Worm (Caenorhabditis elegans) whole organism, L3 larva: ENCODE results near the gene R04D3.3.

Source experiments
- ama-1 ChIP-seq: fragments of 150-350 bp; optimal IDR thresholded peaks from 2 replicates; lab custom pipeline; 2018
- mml-1 ChIP-seq: fragments of 150-350 bp; sonication (generic microtip); optimal IDR thresholded peaks from 3 replicates; lab custom pipeline; 2014; ENCODE audit warnings: missing biosample characterization, missing genetic modification characterization
- nhr-28 ChIP-seq: fragments of 150-350 bp; optimal IDR thresholded peaks from 2 replicates; lab custom pipeline; 2014; ENCODE audit warnings: missing biosample characterization, missing genetic modification characterization
- nhr-77 ChIP-seq: fragments of 150-350 bp; optimal IDR thresholded peaks from 2 replicates; lab custom pipeline; 2014; ENCODE audit warnings: missing biosample characterization, missing genetic modification characterization

DNA sequence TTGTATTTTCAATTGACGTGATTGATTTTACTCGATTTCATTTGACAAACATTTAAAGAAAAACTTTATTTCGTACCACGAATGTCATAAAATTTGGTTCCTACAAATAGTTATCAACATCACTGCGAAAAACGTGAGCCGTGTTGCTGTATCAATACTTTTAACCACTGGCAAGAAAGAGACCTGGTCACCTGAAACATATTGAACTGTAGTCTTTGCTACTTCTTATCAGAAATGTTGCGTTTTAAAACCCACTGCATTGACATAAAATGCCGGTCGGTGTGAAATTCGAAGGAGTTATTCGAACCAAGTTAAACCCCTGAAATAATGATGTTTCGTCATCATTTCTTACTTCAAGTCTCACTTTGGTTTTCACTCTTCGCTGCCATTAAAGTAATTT, 42.8 kb downstream of the R04D3.3 start:
- TF ChIP-seq ama-1 (lab: Kevin White, UChicago), result no peak
- TF ChIP-seq nhr-28, result no peak
- TF ChIP-seq nhr-77 (tag; lab: Kevin White, UChicago), result no peak
- no peak for TF ChIP-seq mml-1
